Fruit fly (Drosophila melanogaster): ENCODE data around the gene CG6293.

Gene CG6293

DNA sequence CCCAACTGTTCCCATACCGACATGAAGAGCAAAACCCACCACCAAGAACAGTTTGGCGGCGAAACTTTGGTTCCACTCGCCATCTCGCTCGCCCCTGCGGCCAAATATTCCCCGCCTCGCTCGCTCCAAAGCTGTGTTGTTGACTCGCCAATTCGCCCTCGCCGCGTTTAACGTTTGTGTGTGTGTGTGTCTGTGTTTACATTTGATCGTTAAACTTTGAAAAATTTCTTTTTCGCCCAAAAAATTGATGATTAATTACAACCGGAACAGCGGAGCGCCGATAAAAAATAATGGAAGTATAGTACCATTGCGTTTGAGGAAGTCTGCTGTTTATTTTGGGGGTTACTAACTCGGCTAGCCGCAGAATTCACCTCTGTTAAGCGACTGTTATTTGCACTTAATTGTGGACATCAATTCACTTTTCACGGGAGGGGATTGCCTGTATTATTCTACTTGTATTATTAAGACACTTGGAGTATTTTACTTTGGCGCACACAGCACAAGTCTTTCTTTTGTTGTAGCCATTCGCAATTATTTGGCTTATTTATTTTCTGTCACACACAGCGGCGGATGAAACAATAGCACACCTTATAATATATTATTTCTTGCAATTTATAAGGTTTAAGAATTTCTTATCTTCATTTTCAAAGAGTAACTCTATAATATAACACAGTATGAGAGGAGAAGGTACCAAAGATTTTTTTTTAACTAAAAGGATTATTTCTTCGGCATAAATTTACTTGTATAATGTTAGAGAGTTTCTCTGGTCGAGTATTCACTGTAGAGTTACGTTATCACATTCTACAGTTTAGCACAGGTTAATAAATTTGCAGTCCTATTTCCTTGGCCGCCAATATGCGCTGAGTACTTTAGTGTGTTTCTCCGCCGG, 39.6 kb upstream of the CG6293 start (continued):
- no peak for TF ChIP-seq sr (GFP tag; IDR thresholded peaks at IDR 0.05)
- TF ChIP-seq wdn (GFP tag; IDR thresholded peaks at IDR 0.05), result no peak
- TF ChIP-seq Dek (tag; optimal IDR thresholded peaks at IDR 0.05), result peak; percentile 87
- no peak for TF ChIP-seq CG32532 (GFP tag; IDR thresholded peaks at IDR 0.05)
- no peak for TF ChIP-seq ci (GFP tag; IDR thresholded peaks at IDR 0.05)
- TF ChIP-seq Lim3 (GFP tag; IDR thresholded peaks at IDR 0.05), result no peak
- peak; percentile 94 for TF ChIP-seq CG2120 (GFP tag; optimal IDR thresholded peaks at IDR 0.05)
- peak; percentile 1 for TF ChIP-seq CG1647 (GFP tag; optimal IDR thresholded peaks at IDR 0.05)
- TF ChIP-seq Ada2b (GFP tag; IDR thresholded peaks at IDR 0.05), result no peak
- peak; percentile 79 for TF ChIP-seq Sox100B (GFP tag; optimal IDR thresholded peaks at IDR 0.05)
- TF ChIP-seq HLHmδ (GFP tag; optimal IDR thresholded peaks at IDR 0.05), result peak; percentile 93
- TF ChIP-seq ssp (GFP tag; IDR thresholded peaks at IDR 0.05), result no peak
- peak; percentile 84 for TF ChIP-seq Fer1 (GFP tag; optimal IDR thresholded peaks at IDR 0.05)
- no peak for TF ChIP-seq CG10366 (GFP tag; IDR thresholded peaks at IDR 0.05)
- TF ChIP-seq CG7963 (GFP tag; IDR thresholded peaks at IDR 0.05; ENCODE audit: partially characterized antibody), result no peak
- no peak for TF ChIP-seq Ptx1 (GFP tag; IDR thresholded peaks at IDR 0.05)
- peak; percentile 85 for TF ChIP-seq nmo (GFP tag; optimal IDR thresholded peaks at IDR 0.05)
- TF ChIP-seq gcm2 (GFP tag; optimal IDR thresholded peaks at IDR 0.05), result peak; percentile 62
- peak; percentile 7 for TF ChIP-seq ac (GFP tag; optimal IDR thresholded peaks at IDR 0.05)
- peak; percentile 91 for TF ChIP-seq abd-A (tag; optimal IDR thresholded peaks at IDR 0.05)
- TF ChIP-seq CG12155 (GFP tag; optimal IDR thresholded peaks at IDR 0.05), result peak; percentile 82
- no peak for TF ChIP-seq CG13123 (GFP tag; optimal IDR thresholded peaks at IDR 0.05)
- TF ChIP-seq CG6272 (GFP tag; IDR thresholded peaks at IDR 0.05), result peak; percentile 37; the same call in 1 of the 2 replicates
- TF ChIP-seq Bgb (GFP tag; IDR thresholded peaks at IDR 0.05; ENCODE audit: partially characterized antibody), result no peak
- TF ChIP-seq Sox102F (GFP tag; optimal IDR thresholded peaks at IDR 0.05), result peak; percentile 77
- TF ChIP-seq CG15696 (tag; optimal IDR thresholded peaks at IDR 0.05), result peak; percentile 18
- peak; percentile 41 for TF ChIP-seq pzg (GFP tag; optimal IDR thresholded peaks at IDR 0.05)
- TF ChIP-seq CG4404 (GFP tag; IDR thresholded peaks at IDR 0.05), result no peak
- peak; percentile 44 for TF ChIP-seq CG10654 (GFP tag; optimal IDR thresholded peaks at IDR 0.05)
- TF ChIP-seq Lpt (GFP tag; optimal IDR thresholded peaks at IDR 0.05), result no peak
- peak; percentile 58 for TF ChIP-seq CG3995 (GFP tag; optimal IDR thresholded peaks at IDR 0.05)
- peak; percentile 69 for TF ChIP-seq gro (GFP tag; optimal IDR thresholded peaks at IDR 0.05)
- TF ChIP-seq CG3407 (GFP tag; optimal IDR thresholded peaks at IDR 0.05), result peak; percentile 48
- TF ChIP-seq CG9215 (GFP tag; IDR thresholded peaks at IDR 0.05), result no peak
- TF ChIP-seq sens-2 (GFP tag; IDR thresholded peaks at IDR 0.05), result no peak
- TF ChIP-seq gsb-n (tag; optimal IDR thresholded peaks at IDR 0.05), result peak; percentile 34
- no peak for TF ChIP-seq hb (GFP tag; IDR thresholded peaks at IDR 0.05; ENCODE audit: partially characterized antibody)
- TF ChIP-seq H15 (GFP tag; IDR thresholded peaks at IDR 0.05), result no peak
- peak; percentile 6 for TF ChIP-seq CG8359 (GFP tag; optimal IDR thresholded peaks at IDR 0.05; ENCODE audit: borderline replicate concordance)
- peak; percentile 75 for TF ChIP-seq phol (tag; optimal IDR thresholded peaks at IDR 0.05)
- no peak for TF ChIP-seq C15 (GFP tag; IDR thresholded peaks at IDR 0.05)
- no peak for TF ChIP-seq otp (GFP tag; IDR thresholded peaks at IDR 0.05)
- no peak for TF ChIP-seq cad (GFP tag; optimal IDR thresholded peaks at IDR 0.05)
- peak; percentile 45 for TF ChIP-seq CG2875 (GFP tag; optimal IDR thresholded peaks at IDR 0.05)
- peak; percentile 7 for TF ChIP-seq Sry-β (GFP tag; optimal IDR thresholded peaks at IDR 0.05)
- TF ChIP-seq vfl (GFP tag; optimal IDR thresholded peaks at IDR 0.05), result peak; percentile 77
- peak; percentile 34 for TF ChIP-seq CG33213 (GFP tag; optimal IDR thresholded peaks at IDR 0.05)
- peak; percentile 26 for TF ChIP-seq Six4 (GFP tag; optimal IDR thresholded peaks at IDR 0.05)
- TF ChIP-seq lab (GFP tag; optimal IDR thresholded peaks at IDR 0.05), result peak; percentile 91

Measured in whole organism, embryonic.